Worm (Caenorhabditis elegans): ENCODE results near the gene hlh-29.

hlh-29 gene

DNA sequence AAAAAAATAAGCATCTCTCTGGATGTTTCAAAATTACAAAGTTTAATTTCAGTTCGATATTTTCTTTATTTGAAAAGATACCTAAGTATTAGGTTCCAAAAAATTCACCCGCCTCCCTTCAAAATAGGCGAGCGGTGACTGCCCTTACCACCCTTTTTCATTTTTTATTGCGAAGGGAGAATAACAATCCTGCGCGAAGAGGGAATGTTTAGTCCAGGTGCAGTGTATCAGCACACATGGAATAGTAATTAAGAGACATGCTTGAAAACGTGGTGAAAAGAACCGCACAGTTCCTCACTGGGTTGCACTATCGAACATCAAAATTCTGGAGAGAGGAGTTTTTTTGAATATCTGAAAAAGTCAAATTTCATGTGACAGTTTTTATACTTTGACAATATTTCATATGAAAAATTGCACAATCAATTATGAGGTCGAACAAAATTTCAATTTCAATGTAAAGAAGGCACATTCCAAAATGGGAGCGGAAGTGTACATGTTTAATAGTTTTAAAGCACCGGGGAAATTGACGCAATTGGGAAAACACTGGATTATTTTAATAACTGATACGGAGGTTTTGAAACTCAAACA, 4.0 kb downstream of the hlh-29 start (continued):
- TF ChIP-seq F22D6.2 (tag; optimal IDR thresholded peaks at IDR 0.05): peak; percentile 76
- peak; percentile 65 for TF ChIP-seq nhr-80 (tag; optimal IDR thresholded peaks at IDR 0.05)
- no peak for TF ChIP-seq B0019.2 (GFP tag; conservative IDR thresholded peaks at IDR 0.05)
- TF ChIP-seq dpff-1 (tag; optimal IDR thresholded peaks at IDR 0.05): no peak
- TF ChIP-seq egl-18 (GFP tag; IDR thresholded peaks at IDR 0.05): peak; percentile 90
- no peak for TF ChIP-seq nfya-1 (tag; optimal IDR thresholded peaks at IDR 0.05; ENCODE audit: borderline replicate concordance, insufficient read depth)
- TF ChIP-seq nhr-120 (GFP tag; IDR thresholded peaks at IDR 0.05): no peak
- TF ChIP-seq Y95B8A.8 (GFP tag; IDR thresholded peaks at IDR 0.05): peak; percentile 44; the same call in 1 of the 2 replicates
- no peak for TF ChIP-seq F49E8.2 (tag; optimal IDR thresholded peaks at IDR 0.05; ENCODE audit: insufficient read depth)
- TF ChIP-seq ama-1 (optimal IDR thresholded peaks at IDR 0.05): no peak
- no peak for TF ChIP-seq ama-1 (GFP tag; optimal IDR thresholded peaks at IDR 0.05)
- no peak for TF ChIP-seq snpc-3.4 (tag; optimal IDR thresholded peaks at IDR 0.05)
- TF ChIP-seq Y56A3A.18 (GFP tag; IDR thresholded peaks at IDR 0.05): peak; percentile 98
- TF ChIP-seq tbx-9 (tag; optimal IDR thresholded peaks at IDR 0.05; ENCODE audit: borderline replicate concordance): no peak
- no peak for TF ChIP-seq ztf-28 (GFP tag; IDR thresholded peaks at IDR 0.05)
- no peak for TF ChIP-seq ceh-58 (GFP tag; IDR thresholded peaks at IDR 0.05)
- TF ChIP-seq ceh-91 (GFP tag; IDR thresholded peaks at IDR 0.05): no peak
- peak; percentile 91 for TF ChIP-seq C06A6.2 (GFP tag; conservative IDR thresholded peaks at IDR 0.05)
- TF ChIP-seq B0261.1 (tag; optimal IDR thresholded peaks at IDR 0.05): peak; percentile 41
- TF ChIP-seq mes-4 (tag; optimal IDR thresholded peaks at IDR 0.05): no peak
- no peak for TF ChIP-seq fkh-3 (tag; optimal IDR thresholded peaks at IDR 0.05)
- no peak for TF ChIP-seq D2030.7 (GFP tag; IDR thresholded peaks at IDR 0.05)
- no peak for TF ChIP-seq ceh-40 (GFP tag; IDR thresholded peaks at IDR 0.05)
- TF ChIP-seq sea-2 (GFP tag; IDR thresholded peaks at IDR 0.05): no peak
- TF ChIP-seq F10E7.11 (tag; optimal IDR thresholded peaks at IDR 0.05): peak; percentile 22
- TF ChIP-seq ekl-4 (GFP tag; IDR thresholded peaks at IDR 0.05): peak; percentile 89
- peak; percentile 98 for TF ChIP-seq dox-1 (GFP tag; IDR thresholded peaks at IDR 0.05)
- TF ChIP-seq sdz-38 (tag; optimal IDR thresholded peaks at IDR 0.05): no peak
- TF ChIP-seq madf-10 (tag; optimal IDR thresholded peaks at IDR 0.05): peak; percentile 75
- 0 out of 2 replicates have a peak, but pooled peaks have one; percentile 27 for TF ChIP-seq egrh-3 (GFP tag; IDR thresholded peaks at IDR 0.05)
- no peak for TF ChIP-seq ztf-22 (GFP tag; optimal IDR thresholded peaks at IDR 0.05)
- peak; percentile 70 for TF ChIP-seq lin-26 (GFP tag; IDR thresholded peaks at IDR 0.05)
- no peak for TF ChIP-seq nhr-179 (tag; optimal IDR thresholded peaks at IDR 0.05)
- TF ChIP-seq ztf-18 (tag; optimal IDR thresholded peaks at IDR 0.05): no peak
- peak; percentile 81 for TF ChIP-seq repo-1 (tag; optimal IDR thresholded peaks at IDR 0.05)
- TF ChIP-seq ccch-3 (GFP tag; optimal IDR thresholded peaks at IDR 0.05): no peak
- TF ChIP-seq K12H6.12 (tag; optimal IDR thresholded peaks at IDR 0.05): peak; percentile 74
- no peak for TF ChIP-seq ceh-79 (tag; optimal IDR thresholded peaks at IDR 0.05)
- no peak for TF ChIP-seq him-1 (tag; optimal IDR thresholded peaks at IDR 0.05)
- TF ChIP-seq attf-5 (GFP tag; optimal IDR thresholded peaks at IDR 0.05): no peak
- TF ChIP-seq K11D2.4 (GFP tag; IDR thresholded peaks at IDR 0.05): peak; percentile 98
- TF ChIP-seq mxl-1 (tag; optimal IDR thresholded peaks at IDR 0.05): no peak
- peak; percentile 87 for TF ChIP-seq let-526 (GFP tag; IDR thresholded peaks at IDR 0.05)
- no peak for TF ChIP-seq hlh-26 (GFP tag; conservative IDR thresholded peaks at IDR 0.05)
- TF ChIP-seq bed-1 (GFP tag; IDR thresholded peaks at IDR 0.05): no peak
- no peak for TF ChIP-seq unc-130 (GFP tag; optimal IDR thresholded peaks at IDR 0.05)
- no peak for TF ChIP-seq aptf-2 (GFP tag; conservative IDR thresholded peaks at IDR 0.05)
- peak; percentile 90 for TF ChIP-seq ztf-6 (GFP tag; IDR thresholded peaks at IDR 0.05)
- TF ChIP-seq F52B5.7 (tag; optimal IDR thresholded peaks at IDR 0.05): no peak
- no peak for TF ChIP-seq F57C9.4 (tag; optimal IDR thresholded peaks at IDR 0.05)

All from whole organism, young adult.